Worm (Caenorhabditis elegans) whole organism, L1 larva: ENCODE results near the gene fbxa-15.

Experiments used
- lin-15B ChIP-seq: fragments of 150-350 bp; sonication (generic microtip); optimal IDR thresholded peaks from 3 replicates; lab custom pipeline; 2014; ENCODE audit warnings: missing biosample characterization, missing genetic modification characterization
- lin-39 ChIP-seq: fragments of 150-350 bp; optimal IDR thresholded peaks from 2 replicates; lab custom pipeline; 2014; ENCODE audit warnings: missing biosample characterization, missing genetic modification reagents, missing genetic modification characterization
- nhr-90 ChIP-seq: sonication (generic microtip); optimal IDR thresholded peaks from 2 replicates; lab custom pipeline; 2016; ENCODE audit warnings: mild to moderate bottlenecking, missing genetic modification characterization, missing compliant biosample characterization; ENCODE audit not compliant: poor library complexity
- unc-62 ChIP-seq: fragments of 150-350 bp; optimal IDR thresholded peaks from 2 replicates; lab custom pipeline; 2014; ENCODE audit warnings: missing biosample characterization, missing genetic modification reagents, missing genetic modification characterization

DNA sequence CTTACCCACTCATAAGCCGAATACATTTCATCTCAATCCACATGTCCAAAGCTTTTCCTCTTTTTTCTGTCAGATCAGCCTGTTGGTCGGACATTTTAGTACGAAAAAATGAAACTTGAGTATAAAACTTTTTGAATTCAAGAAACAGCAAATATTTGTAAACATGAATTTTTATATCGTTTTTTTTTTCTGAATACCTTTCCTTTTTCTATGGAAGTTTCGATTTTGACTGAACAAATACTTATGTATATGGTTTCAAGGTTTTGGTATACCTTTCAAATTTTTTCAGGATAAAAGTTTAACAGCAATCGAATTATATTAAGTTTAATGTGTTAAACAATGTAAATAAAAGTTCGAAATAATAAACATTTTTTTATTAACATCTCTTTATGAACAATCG, 18.8 kb upstream of the fbxa-15 start, which contains the start of gene fbxa-5:
- TF ChIP-seq lin-15B (tag; lab: Kevin White, UChicago), result no peak
- TF ChIP-seq unc-62 (GFP tag; lab: Kevin White, UChicago), result no peak
- TF ChIP-seq nhr-90 (tag; lab: Kevin White, UChicago), result no peak
- TF ChIP-seq lin-39, result no peak
